Fruit fly (Drosophila melanogaster) whole organism: ENCODE data around the gene CG11726.

Experiments used
- CG8478 ChIP-seq: fragments of >200 bp; optimal IDR thresholded peaks from 2 replicates; lab custom pipeline; 2018; ENCODE audit warnings: inconsistent platforms
- Dll ChIP-seq: fragments of >200 bp; optimal IDR thresholded peaks from 2 replicates; lab custom pipeline; 2017
- EcR ChIP-seq, 2 experiments: fragments of >200 bp; optimal IDR thresholded peaks; 2 replicates each; lab custom pipeline; 2017; ENCODE audit warnings: missing biosample characterization in 2 of 2, missing genetic modification characterization in 2 of 2, missing genetic modification reagents in 2 of 2
- pan ChIP-seq: fragments of >200 bp; optimal IDR thresholded peaks from 2 replicates; lab custom pipeline; 2017
- psq ChIP-seq: fragments of >200 bp; optimal IDR thresholded peaks from 2 replicates; lab custom pipeline; 2017
- usp ChIP-seq: fragments of >200 bp; optimal IDR thresholded peaks from 2 replicates; lab custom pipeline; 2017; ENCODE audit warnings: missing biosample characterization, missing genetic modification characterization, mixed read lengths

DNA sequence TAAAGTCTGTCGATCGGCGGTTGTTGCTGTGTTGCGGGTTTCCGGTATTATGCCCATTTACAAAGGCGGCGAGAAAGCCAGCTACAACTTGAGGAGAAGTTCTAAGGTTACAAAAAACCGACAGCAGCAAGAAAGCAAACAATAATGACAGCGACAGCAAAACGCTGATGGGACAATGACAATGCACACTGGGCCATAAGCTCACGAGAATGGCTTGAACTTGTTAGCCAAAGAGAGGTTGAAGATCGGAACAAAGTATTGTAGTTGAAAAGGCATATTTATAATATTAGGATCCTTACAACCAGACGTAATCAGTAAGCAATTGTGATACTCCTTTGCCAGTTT is 14.1 kb upstream of the CG11726 start:
- TF ChIP-seq pan (lab: Kevin White, UChicago): no peak
- TF ChIP-seq EcR (GFP tag; optimal IDR thresholded peaks at IDR 0.05; lab: Kevin White, UChicago): no peak
- no peak for TF ChIP-seq CG8478 (lab: Kevin White, UChicago)
- no peak for TF ChIP-seq usp (GFP tag; lab: Kevin White, UChicago)
- no peak for TF ChIP-seq Dll
- TF ChIP-seq psq: no peak
